Fruit fly (Drosophila melanogaster) whole organism, embryonic: ENCODE data around the gene PGRP-LA.

Experiments used
- Atf6 ChIP-seq: fragments of 200-800 bp; sonication (Bioruptor generic); IDR thresholded peaks from 2 replicates; pipeline ENCODE4 v1.3.6; 2022; ENCODE audit warnings: missing biosample characterization, missing genetic modification characterization
- BEAF-32 ChIP-seq: fragments of 200-800 bp; sonication (Bioruptor generic); optimal IDR thresholded peaks from 3 replicates; lab custom pipeline; 2017; ENCODE audit warnings: missing biosample characterization, missing genetic modification characterization, mild to moderate bottlenecking, moderate library complexity, missing genetic modification reagents
- BtbVII ChIP-seq: fragments of 200-800 bp; sonication (Bioruptor generic); optimal IDR thresholded peaks from 3 replicates; lab custom pipeline; 2017; ENCODE audit warnings: missing biosample characterization, mild to moderate bottlenecking, missing genetic modification characterization
- CG10147 ChIP-seq: fragments of 200-800 bp; sonication (Bioruptor generic); optimal IDR thresholded peaks from 2 replicates; lab custom pipeline; 2019; ENCODE audit warnings: missing biosample characterization, mild to moderate bottlenecking, missing genetic modification characterization, moderate library complexity
- CG12942 ChIP-seq: fragments of 200-800 bp; sonication (Bioruptor generic); optimal IDR thresholded peaks from 3 replicates; lab custom pipeline; 2016; ENCODE audit warnings: missing biosample characterization, missing genetic modification characterization
- CG13296 ChIP-seq: fragments of 200-800 bp; sonication (Bioruptor generic); optimal IDR thresholded peaks from 3 replicates; lab custom pipeline; 2018; ENCODE audit warnings: missing biosample characterization, mild to moderate bottlenecking, missing genetic modification characterization
- CG13424 ChIP-seq: fragments of 200-800 bp; sonication (Bioruptor generic); optimal IDR thresholded peaks from 2 replicates; lab custom pipeline; 2019; ENCODE audit warnings: missing biosample characterization, mild to moderate bottlenecking, missing genetic modification characterization, moderate library complexity
- CG13624 ChIP-seq: fragments of 200-800 bp; sonication (Bioruptor generic); optimal IDR thresholded peaks from 2 replicates; lab custom pipeline; 2016; ENCODE audit warnings: missing biosample characterization, missing genetic modification characterization
- CG14667 ChIP-seq: fragments of 200-800 bp; sonication (Bioruptor generic); IDR thresholded peaks from 2 replicates; pipeline ENCODE4 v1.3.6; 2022; ENCODE audit warnings: missing biosample characterization, missing genetic modification characterization
- CG14710 ChIP-seq: fragments of 200-800 bp; sonication (Bioruptor generic); optimal IDR thresholded peaks from 3 replicates; lab custom pipeline; 2019; ENCODE audit warnings: missing biosample characterization, mild to moderate bottlenecking, missing genetic modification characterization, moderate library complexity
- CG15601 ChIP-seq: fragments of 200-800 bp; sonication (Bioruptor generic); optimal IDR thresholded peaks from 3 replicates; lab custom pipeline; 2019; ENCODE audit warnings: missing biosample characterization, mild to moderate bottlenecking, missing genetic modification characterization, moderate library complexity
- CG1792 ChIP-seq: fragments of 200-800 bp; sonication (Bioruptor generic); optimal IDR thresholded peaks from 2 replicates; lab custom pipeline; 2016; ENCODE audit warnings: missing biosample characterization, missing genetic modification characterization
- CG1832 ChIP-seq: fragments of 200-800 bp; sonication (Bioruptor generic); optimal IDR thresholded peaks from 2 replicates; lab custom pipeline; 2017; ENCODE audit warnings: missing biosample characterization, mild to moderate bottlenecking, missing genetic modification characterization, inconsistent platforms
- CG18619 ChIP-seq: fragments of 200-800 bp; sonication (Bioruptor generic); optimal IDR thresholded peaks from 3 replicates; lab custom pipeline; 2017; ENCODE audit warnings: missing biosample characterization, mild to moderate bottlenecking, missing genetic modification characterization
- CG33213 ChIP-seq: fragments of 200-800 bp; sonication (Bioruptor generic); optimal IDR thresholded peaks from 3 replicates; lab custom pipeline; 2016; ENCODE audit warnings: missing biosample characterization, missing genetic modification characterization
- CG3407 ChIP-seq: fragments of 200-800 bp; sonication (Bioruptor generic); optimal IDR thresholded peaks from 2 replicates; lab custom pipeline; 2018; ENCODE audit warnings: missing biosample characterization, mild to moderate bottlenecking, missing genetic modification characterization
- CG43689 ChIP-seq: fragments of 200-800 bp; sonication (Bioruptor generic); IDR thresholded peaks from 2 replicates; pipeline ENCODE4 v1.3.6; 2022; ENCODE audit warnings: missing biosample characterization, missing genetic modification characterization
- CG4617 ChIP-seq: fragments of 200-800 bp; sonication (Bioruptor generic); optimal IDR thresholded peaks from 3 replicates; lab custom pipeline; 2016; ENCODE audit warnings: missing biosample characterization, missing genetic modification characterization, borderline replicate concordance
- CG6791 ChIP-seq: fragments of 200-800 bp; sonication (Bioruptor generic); IDR thresholded peaks from 3 replicates; pipeline ENCODE4 v1.3.6; 2022; ENCODE audit warnings: missing biosample characterization, missing genetic modification characterization; ENCODE audit not compliant: partially characterized antibody
- CG7745 ChIP-seq: fragments of 200-800 bp; sonication (Bioruptor generic); optimal IDR thresholded peaks from 2 replicates; lab custom pipeline; 2018; ENCODE audit warnings: missing biosample characterization, mild to moderate bottlenecking, missing genetic modification characterization, moderate library complexity
- D19B ChIP-seq: fragments of 200-800 bp; sonication (Bioruptor generic); optimal IDR thresholded peaks from 2 replicates; lab custom pipeline; 2017; ENCODE audit warnings: missing biosample characterization, mild to moderate bottlenecking, missing genetic modification characterization
- Dfd ChIP-seq, 2 experiments: fragments of >200 bp; optimal IDR thresholded peaks; 2 replicates each; lab custom pipeline; 2017; ENCODE audit warnings: missing biosample characterization in 2 of 2, missing genetic modification characterization in 2 of 2
- Doc2 ChIP-seq: fragments of 200-800 bp; sonication (Bioruptor generic); IDR thresholded peaks from 2 replicates; pipeline ENCODE4 v1.3.6; 2022; ENCODE audit warnings: missing biosample characterization, missing genetic modification characterization
- Dref ChIP-seq: fragments of 200-800 bp; sonication (Bioruptor generic); IDR thresholded peaks from 2 replicates; pipeline ENCODE4 v1.3.6; 2022; ENCODE audit warnings: missing biosample characterization, missing genetic modification characterization
- E2f1 ChIP-seq: fragments of 200-800 bp; sonication (Bioruptor generic); IDR thresholded peaks from 2 replicates; pipeline ENCODE4 v1.3.6; 2022; ENCODE audit warnings: missing biosample characterization, missing genetic modification characterization
- Ets97D ChIP-seq: fragments of 200-800 bp; sonication (Bioruptor generic); optimal IDR thresholded peaks from 3 replicates; lab custom pipeline; 2016; ENCODE audit warnings: missing biosample characterization, missing genetic modification characterization
- HmgD ChIP-seq: fragments of 200-800 bp; sonication (Bioruptor generic); optimal IDR thresholded peaks from 3 replicates; lab custom pipeline; 2016; ENCODE audit warnings: missing biosample characterization, missing genetic modification characterization
- Hmx ChIP-seq: fragments of 200-800 bp; sonication (Bioruptor generic); optimal IDR thresholded peaks from 2 replicates; lab custom pipeline; 2016; ENCODE audit warnings: missing biosample characterization, missing genetic modification characterization
- Jarid2 ChIP-seq: fragments of 200-800 bp; sonication (Bioruptor generic); optimal IDR thresholded peaks from 3 replicates; lab custom pipeline; 2017; ENCODE audit warnings: mild to moderate bottlenecking, missing biosample characterization, missing genetic modification reagents, missing genetic modification characterization
- MBD-R2 ChIP-seq: fragments of 200-800 bp; sonication (Bioruptor generic); IDR thresholded peaks from 2 replicates; pipeline ENCODE4 v1.3.6; 2022; ENCODE audit warnings: missing biosample characterization, missing genetic modification characterization
- Opbp ChIP-seq: fragments of 200-800 bp; sonication (Bioruptor generic); IDR thresholded peaks from 3 replicates; pipeline ENCODE4 v1.3.6; 2022; ENCODE audit warnings: missing biosample characterization, missing genetic modification characterization; ENCODE audit not compliant: partially characterized antibody
- Usf ChIP-seq: fragments of 200-800 bp; sonication (Bioruptor generic); optimal IDR thresholded peaks from 2 replicates; lab custom pipeline; 2017; ENCODE audit warnings: missing genotype, missing biosample characterization, missing genetic modification characterization
- Xrp1 ChIP-seq: fragments of 200-800 bp; sonication (Bioruptor generic); IDR thresholded peaks from 2 replicates; pipeline ENCODE4 v1.3.6; 2022; ENCODE audit warnings: missing biosample characterization, missing genetic modification characterization
- az2 ChIP-seq: fragments of 200-800 bp; sonication (Bioruptor generic); optimal IDR thresholded peaks from 3 replicates; lab custom pipeline; 2016; ENCODE audit warnings: missing biosample characterization, missing genetic modification characterization
- ewg ChIP-seq: fragments of 200-800 bp; sonication (Bioruptor generic); optimal IDR thresholded peaks from 3 replicates; lab custom pipeline; 2017; ENCODE audit warnings: mild to moderate bottlenecking, missing biosample characterization, missing genetic modification reagents, missing genetic modification characterization
- ftz-f1 ChIP-seq: fragments of 200-800 bp; sonication (Bioruptor generic); optimal IDR thresholded peaks from 2 replicates; lab custom pipeline; 2016; ENCODE audit warnings: missing biosample characterization, missing genetic modification characterization
- jing ChIP-seq: fragments of 200-800 bp; sonication (Bioruptor generic); optimal IDR thresholded peaks from 2 replicates; lab custom pipeline; 2018; ENCODE audit warnings: missing biosample characterization, mild to moderate bottlenecking, missing genetic modification characterization
- nau ChIP-seq: fragments of 200-800 bp; sonication (Bioruptor generic); optimal IDR thresholded peaks from 3 replicates; lab custom pipeline; 2017; ENCODE audit warnings: missing biosample characterization, mild to moderate bottlenecking, missing genetic modification characterization, missing genetic modification reagents
- org-1 ChIP-seq: fragments of 200-800 bp; sonication (Bioruptor generic); optimal IDR thresholded peaks from 2 replicates; lab custom pipeline; 2017; ENCODE audit warnings: missing biosample characterization, missing genetic modification characterization
- pan ChIP-seq, 4 experiments: fragments of >200 bp in 3 of 4; fragments of 200-800 bp in 1 of 4; sonication (Bioruptor generic) in 1 of 4; optimal IDR thresholded peaks in 3 of 4; IDR thresholded peaks in 1 of 4; 2 replicates each; pipeline versions ENCODE4 v1.3.6 to Lab custom; 2017 to 2022; ENCODE audit warnings: missing biosample characterization in 2 of 4, missing genetic modification characterization in 2 of 4, mixed read lengths in 1 of 4
- pfk ChIP-seq: fragments of 200-800 bp; sonication (Bioruptor generic); optimal IDR thresholded peaks from 2 replicates; lab custom pipeline; 2018; ENCODE audit warnings: missing biosample characterization, mild to moderate bottlenecking, missing genetic modification characterization, moderate library complexity
- phol ChIP-seq: fragments of 200-800 bp; sonication (Bioruptor generic); optimal IDR thresholded peaks from 3 replicates; lab custom pipeline; 2018; ENCODE audit warnings: missing biosample characterization, mild to moderate bottlenecking, missing genetic modification characterization, moderate library complexity
- row ChIP-seq: fragments of 200-800 bp; sonication (Bioruptor generic); IDR thresholded peaks from 3 replicates; pipeline ENCODE4 v1.3.6; 2022; ENCODE audit warnings: missing biosample characterization, missing genetic modification characterization
- slbo ChIP-seq: fragments of 200-800 bp; sonication (Bioruptor generic); IDR thresholded peaks from 2 replicates; pipeline ENCODE4 v1.3.6; 2022; ENCODE audit warnings: missing biosample characterization, missing genetic modification characterization
- slp2 ChIP-seq: fragments of 200-800 bp; sonication (Bioruptor generic); optimal IDR thresholded peaks from 2 replicates; lab custom pipeline; 2016; ENCODE audit warnings: missing biosample characterization, missing genetic modification characterization
- sob ChIP-seq: fragments of 200-800 bp; sonication (Bioruptor generic); IDR thresholded peaks from 2 replicates; pipeline ENCODE4 v1.3.6; 2022; ENCODE audit warnings: missing biosample characterization, missing genetic modification characterization
- vvl ChIP-seq: fragments of 200-800 bp; sonication (Bioruptor generic); IDR thresholded peaks from 2 replicates; pipeline ENCODE4 v1.3.6; 2022; ENCODE audit warnings: missing biosample characterization, missing genetic modification characterization
- zen2 ChIP-seq: fragments of 200-800 bp; sonication (Bioruptor generic); IDR thresholded peaks from 3 replicates; pipeline ENCODE4 v1.3.6; 2022; ENCODE audit warnings: missing biosample characterization, missing genetic modification characterization; ENCODE audit not compliant: partially characterized antibody

PGRP-LA gene

dm6 chr3L:9383345-9384075, 49.4 kb downstream of the PGRP-LA start, which contains the start of gene Hsp27 (continued):
- peak; percentile 96 for TF ChIP-seq Usf
- peak; percentile 95 for TF ChIP-seq CG13296
- TF ChIP-seq CG3407 (GFP tag; lab: Kevin White, UChicago) = peak; percentile 98
- peak; percentile 96 for TF ChIP-seq MBD-R2 (GFP tag; lab: Robert Waterston, UW)
- peak; percentile 99 for TF ChIP-seq slbo (GFP tag; lab: Robert Waterston, UW)
- TF ChIP-seq phol (tag; lab: Kevin White, UChicago) = peak; percentile 98
- peak; percentile 97 for TF ChIP-seq CG18619
- peak; percentile 97 for TF ChIP-seq ewg (GFP tag; lab: Kevin White, UChicago)
- peak; percentile 96 for TF ChIP-seq CG10147
- peak; percentile 99 for TF ChIP-seq Xrp1 (GFP tag; lab: Robert Waterston, UW)
- TF ChIP-seq pan (optimal IDR thresholded peaks at IDR 0.05; lab: Kevin White, UChicago) = no peak
- peak in 1 of 2 experiments; percentile 99 for TF ChIP-seq pan (GFP tag; optimal IDR thresholded peaks at IDR 0.05 in 1 of 2, IDR thresholded peaks at IDR 0.05 in 1 of 2)
- peak; percentile 98 for TF ChIP-seq sob
- TF ChIP-seq CG6791 (GFP tag; lab: Robert Waterston, UW) = no peak
- TF ChIP-seq row (GFP tag; lab: Robert Waterston, UW) = peak; percentile 98
- TF ChIP-seq CG13424 (tag; lab: Kevin White, UChicago) = peak; percentile 95
- no peak for TF ChIP-seq Dfd (GFP tag; optimal IDR thresholded peaks at IDR 0.05; lab: Kevin White, UChicago)
- peak; percentile 24 for TF ChIP-seq pfk (GFP tag; lab: Kevin White, UChicago)
- TF ChIP-seq jing (GFP tag; lab: Kevin White, UChicago) = peak; percentile 96
- TF ChIP-seq Atf6 (GFP tag; lab: Robert Waterston, UW) = peak; percentile 97
- peak; percentile 8 for TF ChIP-seq BEAF-32 (GFP tag; lab: Kevin White, UChicago)
- peak; percentile 93 for TF ChIP-seq Doc2
- TF ChIP-seq az2 (GFP tag; lab: Kevin White, UChicago) = peak; percentile 99
- peak; percentile 93 for TF ChIP-seq Jarid2 (GFP tag; lab: Kevin White, UChicago)
- TF ChIP-seq CG14710 (tag; lab: Kevin White, UChicago) = peak; percentile 97
- TF ChIP-seq HmgD = peak; percentile 38
- TF ChIP-seq ftz-f1 (GFP tag; lab: Kevin White, UChicago) = peak; percentile 81
- peak; percentile 97 for TF ChIP-seq org-1
- no peak for TF ChIP-seq zen2 (GFP tag; lab: Robert Waterston, UW)
- peak; percentile 97 for TF ChIP-seq CG12942 (GFP tag; lab: Kevin White, UChicago)
- TF ChIP-seq Dref (GFP tag; lab: Robert Waterston, UW) = peak; percentile 40
- TF ChIP-seq CG4617 (GFP tag; lab: Kevin White, UChicago) = peak; percentile 96
- TF ChIP-seq slp2 (GFP tag; lab: Kevin White, UChicago) = peak; percentile 95
- peak; percentile 96 for TF ChIP-seq CG13624 (GFP tag; lab: Kevin White, UChicago)
- peak; percentile 96 for TF ChIP-seq CG33213 (GFP tag; lab: Kevin White, UChicago)
- TF ChIP-seq CG14667 (GFP tag; lab: Robert Waterston, UW) = peak; percentile 98
- TF ChIP-seq BtbVII (GFP tag; lab: Kevin White, UChicago) = peak; percentile 96
- peak; percentile 99 for TF ChIP-seq vvl (GFP tag; lab: Robert Waterston, UW)
- TF ChIP-seq nau (GFP tag; lab: Kevin White, UChicago) = peak; percentile 99
- peak; percentile 65 for TF ChIP-seq CG1832
- 0 out of 3 replicates have a peak, but pooled peaks have one; percentile 50 for TF ChIP-seq Opbp (GFP tag; lab: Robert Waterston, UW)
- peak; percentile 70 for TF ChIP-seq CG7745 (tag; lab: Kevin White, UChicago)
- peak; percentile 99 for TF ChIP-seq E2f1 (GFP tag; lab: Robert Waterston, UW)
- peak; percentile 90 for TF ChIP-seq D19B (GFP tag; lab: Kevin White, UChicago)
- peak; percentile 95 for TF ChIP-seq CG43689 (GFP tag; lab: Robert Waterston, UW)
- peak; percentile 90 for TF ChIP-seq Ets97D (GFP tag; lab: Kevin White, UChicago)
- TF ChIP-seq Hmx (GFP tag; lab: Kevin White, UChicago) = peak; percentile 83
- peak; percentile 92 for TF ChIP-seq CG1792 (GFP tag; lab: Kevin White, UChicago)
- TF ChIP-seq CG15601 (tag; lab: Kevin White, UChicago) = peak; percentile 96
